Worm (Caenorhabditis elegans): Measurements from ENCODE around the gene manf-1.

The manf-1 gene

DNA sequence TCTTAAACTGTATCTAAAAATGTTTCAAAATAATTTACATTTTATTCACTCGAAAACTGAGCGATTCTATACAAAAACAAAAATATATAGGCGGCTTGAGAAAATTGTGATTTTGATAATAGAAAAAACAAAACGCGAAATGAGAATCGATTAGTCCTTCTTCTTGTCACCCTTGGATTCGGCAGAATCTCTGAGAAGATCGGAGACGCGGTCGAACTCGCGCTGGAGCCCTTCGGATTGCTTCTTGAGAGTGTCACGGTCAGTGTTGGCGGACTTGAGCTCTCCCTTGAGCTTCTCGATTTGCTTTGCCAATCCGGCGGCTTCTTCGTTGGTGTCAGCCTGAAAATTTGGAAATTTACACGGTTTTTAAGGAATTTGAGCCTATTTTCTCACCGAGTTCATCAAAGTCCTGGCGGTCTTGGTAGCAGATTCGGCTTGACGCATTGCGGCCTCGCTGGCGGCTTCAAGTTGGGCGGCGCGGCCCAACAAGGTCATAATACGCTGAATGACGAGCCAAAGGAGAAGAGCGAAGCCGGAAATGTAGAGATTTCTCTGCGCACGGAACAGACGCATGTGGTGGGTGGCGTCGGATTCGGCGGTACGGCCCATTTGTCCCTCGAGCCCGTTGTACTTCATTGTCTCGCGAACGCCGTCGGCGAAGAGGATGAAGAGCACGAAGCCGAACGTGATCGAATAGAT is 36.5 kb downstream of the manf-1 start:
- TF ChIP-seq ztf-23 (GFP tag; IDR thresholded peaks at IDR 0.05) (no peak), ztf-29 (GFP tag; IDR thresholded peaks at IDR 0.05) (no peak), klf-2 (GFP tag; conservative IDR thresholded peaks at IDR 0.05) (no peak), flt-1 (GFP tag; IDR thresholded peaks at IDR 0.05) (no peak), tab-1 (GFP tag; IDR thresholded peaks at IDR 0.05) (no peak), T22C8.4 (GFP tag; IDR thresholded peaks at IDR 0.05) (no peak), cog-1 (tag; optimal IDR thresholded peaks at IDR 0.05) (no peak), med-1 (GFP tag; optimal IDR thresholded peaks at IDR 0.05; ENCODE audit: insufficient read depth) (no peak), ref-1 (GFP tag; conservative IDR thresholded peaks at IDR 0.05) (no peak)

DNA sequence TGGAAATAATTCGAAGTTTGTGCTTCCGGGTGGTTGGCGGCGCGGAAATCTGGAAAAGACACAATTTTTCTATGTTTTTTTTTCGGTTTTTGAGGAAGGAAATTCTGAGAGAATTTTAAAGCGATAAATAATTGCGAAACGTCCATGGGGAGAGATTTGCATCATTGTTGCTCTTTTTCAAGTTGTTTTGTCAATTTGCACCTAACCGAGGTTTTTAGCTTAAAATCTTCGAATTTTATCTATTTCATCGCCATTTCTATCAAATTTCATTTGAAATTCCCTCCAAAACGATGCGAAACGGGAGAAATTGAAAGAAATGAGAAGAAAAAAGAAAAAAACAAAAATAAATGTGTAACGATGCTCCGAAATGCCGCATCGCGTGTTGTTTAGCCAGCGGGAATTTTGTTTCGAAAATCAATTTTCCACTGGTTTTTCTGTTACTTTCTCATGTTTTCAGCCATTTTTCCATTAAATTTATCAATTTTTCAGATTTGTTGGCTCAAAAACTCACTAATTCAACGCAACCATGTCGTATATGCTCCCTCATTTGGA is 37.7 kb downstream of the manf-1 start, which contains the start of the genes nprt-1 and dib-1:
Gene nprt-1, minus strand, starts transcription at position 51 of the 552 bp plus-strand sequence.
Gene dib-1, plus strand, starts transcription at position 482 of the 552 bp plus-strand sequence.
- TF ChIP-seq cog-1 (tag; optimal IDR thresholded peaks at IDR 0.05) (no peak), ztf-23 (GFP tag; IDR thresholded peaks at IDR 0.05) (no peak), klf-2 (GFP tag; conservative IDR thresholded peaks at IDR 0.05) (no peak), ref-1 (GFP tag; conservative IDR thresholded peaks at IDR 0.05) (no peak), med-1 (GFP tag; optimal IDR thresholded peaks at IDR 0.05; ENCODE audit: insufficient read depth) (no peak), T22C8.4 (GFP tag; IDR thresholded peaks at IDR 0.05) (no peak), tab-1 (GFP tag; IDR thresholded peaks at IDR 0.05) (no peak), flt-1 (GFP tag; IDR thresholded peaks at IDR 0.05) (no peak), ztf-29 (GFP tag; IDR thresholded peaks at IDR 0.05) (no peak)

DNA sequence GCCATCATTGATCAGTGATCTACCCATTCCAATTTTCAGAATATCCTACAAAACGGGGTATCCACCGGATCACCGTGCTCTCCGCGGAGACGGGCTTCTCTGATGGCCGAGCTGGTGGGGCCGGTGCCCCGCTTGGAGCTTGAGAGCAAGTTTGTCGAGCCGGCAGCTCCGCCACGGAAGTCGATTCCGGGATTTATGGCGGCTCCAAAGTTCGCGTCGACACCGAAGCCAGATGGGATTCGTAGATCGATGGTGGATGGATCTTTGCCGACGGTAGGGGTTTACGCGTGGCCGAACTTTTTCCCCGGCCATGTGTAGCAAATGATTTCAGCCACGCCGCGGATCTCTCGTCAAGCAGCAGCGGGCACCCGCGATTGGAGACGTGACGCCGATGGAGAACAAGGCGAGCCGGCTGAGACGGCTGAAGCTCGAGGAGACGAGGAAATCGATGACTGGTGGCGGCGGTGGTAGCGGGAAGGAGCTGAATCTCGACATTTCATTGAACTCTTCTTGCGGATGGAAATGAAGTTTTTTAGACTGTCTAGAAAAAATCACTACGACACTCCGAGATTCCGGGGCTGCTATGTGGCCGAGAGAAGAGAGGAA is 39.6 kb downstream of the manf-1 start:
- no peak for TF ChIP-seq ref-1 (GFP tag; conservative IDR thresholded peaks at IDR 0.05)
- no peak for TF ChIP-seq ztf-23 (GFP tag; IDR thresholded peaks at IDR 0.05)
- TF ChIP-seq tab-1 (GFP tag; IDR thresholded peaks at IDR 0.05), result no peak
- no peak for TF ChIP-seq flt-1 (GFP tag; IDR thresholded peaks at IDR 0.05)
- no peak for TF ChIP-seq med-1 (GFP tag; optimal IDR thresholded peaks at IDR 0.05; ENCODE audit: insufficient read depth)
- no peak for TF ChIP-seq ztf-29 (GFP tag; IDR thresholded peaks at IDR 0.05)
- TF ChIP-seq T22C8.4 (GFP tag; IDR thresholded peaks at IDR 0.05), result no peak
- TF ChIP-seq klf-2 (GFP tag; conservative IDR thresholded peaks at IDR 0.05), result no peak
- no peak for TF ChIP-seq cog-1 (tag; optimal IDR thresholded peaks at IDR 0.05)

DNA sequence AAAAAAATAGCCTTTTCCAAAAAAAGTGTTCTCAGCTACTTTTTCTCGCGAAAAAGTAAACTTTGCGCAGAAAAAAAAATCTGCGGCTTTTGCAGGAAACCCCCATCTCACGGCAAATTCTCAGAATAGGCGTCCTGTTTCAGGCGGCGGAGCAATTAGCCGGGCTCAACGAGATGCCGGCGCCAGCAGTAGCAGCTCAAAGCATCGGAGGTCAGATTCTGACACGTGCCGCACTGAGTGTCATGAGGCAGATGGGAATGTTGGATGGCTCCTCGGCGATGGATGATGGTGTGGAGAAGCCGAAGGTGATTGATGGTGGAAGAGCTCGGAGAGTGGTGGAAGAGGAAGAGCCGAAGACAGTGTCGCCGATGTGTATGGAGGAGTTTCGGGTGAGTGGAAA is 41.0 kb downstream of the manf-1 start:
- no peak for TF ChIP-seq klf-2 (GFP tag; conservative IDR thresholded peaks at IDR 0.05)
- no peak for TF ChIP-seq med-1 (GFP tag; optimal IDR thresholded peaks at IDR 0.05; ENCODE audit: insufficient read depth)

DNA sequence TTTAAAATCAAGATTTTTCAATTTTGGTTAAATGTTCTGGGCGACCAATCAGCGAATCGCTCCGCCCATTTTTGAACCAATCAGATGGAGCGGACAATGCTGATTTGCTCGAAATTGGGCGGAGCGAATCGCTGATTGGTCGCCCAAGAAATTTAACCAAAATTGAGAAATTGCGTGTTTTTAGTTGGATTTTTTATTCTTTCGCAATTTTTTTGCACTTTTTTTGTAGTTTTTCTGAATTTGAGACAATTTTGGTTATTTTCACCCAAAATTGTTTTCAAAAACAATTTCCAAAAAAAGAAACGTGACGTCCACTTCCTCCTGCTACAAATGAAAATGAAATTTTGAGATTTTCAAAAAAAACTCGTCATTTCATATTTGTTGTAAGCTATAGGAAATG is 41.6 kb downstream of the manf-1 start, which contains the start of gene dml-1:
Gene dml-1, plus strand, starts transcription at position 301 of the 400 bp plus-strand sequence.
- no peak for TF ChIP-seq cog-1 (tag; optimal IDR thresholded peaks at IDR 0.05)
- TF ChIP-seq ztf-29 (GFP tag; IDR thresholded peaks at IDR 0.05), result no peak
- no peak for TF ChIP-seq klf-2 (GFP tag; conservative IDR thresholded peaks at IDR 0.05)
- no peak for TF ChIP-seq tab-1 (GFP tag; IDR thresholded peaks at IDR 0.05)
- no peak for TF ChIP-seq flt-1 (GFP tag; IDR thresholded peaks at IDR 0.05)

DNA sequence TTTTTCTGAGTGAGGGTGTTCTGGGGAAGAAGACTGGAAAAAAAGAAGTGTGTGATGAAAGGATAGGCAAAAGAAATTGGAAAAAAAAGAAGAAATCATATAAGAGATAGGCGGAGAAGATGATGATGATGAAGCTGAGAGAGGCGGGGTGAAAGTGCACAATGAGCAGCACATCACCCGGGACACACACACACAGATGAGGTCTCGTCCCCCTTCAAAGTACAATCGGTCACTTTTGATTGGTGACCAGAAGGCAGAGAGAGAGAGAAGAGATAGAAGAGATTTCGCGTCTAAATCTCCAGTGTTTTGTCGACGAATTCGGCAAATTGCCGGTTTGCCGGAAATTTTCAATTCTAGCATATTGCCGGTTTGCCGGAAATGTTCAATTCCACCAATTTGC is 43.0 kb downstream of the manf-1 start:
- TF ChIP-seq ztf-23 (GFP tag; IDR thresholded peaks at IDR 0.05), result no peak
- no peak for TF ChIP-seq klf-2 (GFP tag; conservative IDR thresholded peaks at IDR 0.05)
- TF ChIP-seq ztf-29 (GFP tag; IDR thresholded peaks at IDR 0.05), result no peak
- no peak for TF ChIP-seq tab-1 (GFP tag; IDR thresholded peaks at IDR 0.05)

Measured in whole organism, midembryonic.